Fruit fly (Drosophila melanogaster) whole organism, prepupa: ENCODE measurements around the gene phtm.

Experiments used
- CG11902 ChIP-seq: fragments of 200-800 bp; sonication (Bioruptor generic); optimal IDR thresholded peaks from 3 replicates; lab custom pipeline; 2016; ENCODE audit warnings: missing biosample characterization, missing genetic modification characterization
- CG16779 ChIP-seq: fragments of 200-800 bp; sonication (Bioruptor generic); optimal IDR thresholded peaks from 3 replicates; lab custom pipeline; 2017; ENCODE audit warnings: missing biosample characterization, mild to moderate bottlenecking, missing genetic modification characterization
- CG7368 ChIP-seq: fragments of 200-800 bp; sonication (Bioruptor generic); optimal IDR thresholded peaks from 3 replicates; lab custom pipeline; 2016; ENCODE audit warnings: missing biosample characterization, missing genetic modification characterization
- Ets21C ChIP-seq: fragments of 200-800 bp; sonication (Bioruptor generic); optimal IDR thresholded peaks from 3 replicates; lab custom pipeline; 2016; ENCODE audit warnings: missing biosample characterization, missing genetic modification characterization
- cyc ChIP-seq: fragments of 200-800 bp; sonication (Bioruptor generic); optimal IDR thresholded peaks from 3 replicates; lab custom pipeline; 2016; ENCODE audit warnings: missing biosample characterization, missing genetic modification characterization
- dac ChIP-seq: fragments of 200-800 bp; sonication (Bioruptor generic); optimal IDR thresholded peaks from 2 replicates; lab custom pipeline; 2017; ENCODE audit warnings: missing biosample characterization, mild to moderate bottlenecking, missing genetic modification characterization
- salr ChIP-seq, 2 experiments: fragments of 200-800 bp; sonication (Bioruptor generic); optimal IDR thresholded peaks; 3 replicates each; lab custom pipeline; 2016 to 2018; ENCODE audit warnings: missing biosample characterization in 2 of 2, missing genetic modification characterization in 2 of 2, mild to moderate bottlenecking in 1 of 2
- spab ChIP-seq: fragments of 200-800 bp; sonication (Bioruptor generic); optimal IDR thresholded peaks from 2 replicates; lab custom pipeline; 2017; ENCODE audit warnings: missing biosample characterization, mild to moderate bottlenecking, missing genetic modification characterization, missing genetic modification reagents
- topi ChIP-seq: fragments of 200-800 bp; sonication (Bioruptor generic); optimal IDR thresholded peaks from 3 replicates; lab custom pipeline; 2016; ENCODE audit warnings: missing biosample characterization, missing genetic modification characterization

- no peak for TF ChIP-seq topi (GFP tag; lab: Kevin White, UChicago)
- TF ChIP-seq dac (GFP tag; lab: Kevin White, UChicago): no peak
- TF ChIP-seq salr (GFP tag; optimal IDR thresholded peaks at IDR 0.05; lab: Kevin White, UChicago): no peak
- TF ChIP-seq CG16779 (tag; lab: Kevin White, UChicago): no peak
- TF ChIP-seq CG7368: no peak
- no peak for TF ChIP-seq CG11902 (GFP tag; lab: Kevin White, UChicago)
- TF ChIP-seq Ets21C: no peak
- no peak for TF ChIP-seq spab (GFP tag; lab: Kevin White, UChicago)
- TF ChIP-seq cyc (GFP tag; lab: Kevin White, UChicago): no peak
Measured at dm6 chrX:18702245-18702644, 16.7 kb downstream of the phtm start.
